Worm (Caenorhabditis elegans): Measurements from ENCODE around the gene igdb-3.

The igdb-3 gene

DNA sequence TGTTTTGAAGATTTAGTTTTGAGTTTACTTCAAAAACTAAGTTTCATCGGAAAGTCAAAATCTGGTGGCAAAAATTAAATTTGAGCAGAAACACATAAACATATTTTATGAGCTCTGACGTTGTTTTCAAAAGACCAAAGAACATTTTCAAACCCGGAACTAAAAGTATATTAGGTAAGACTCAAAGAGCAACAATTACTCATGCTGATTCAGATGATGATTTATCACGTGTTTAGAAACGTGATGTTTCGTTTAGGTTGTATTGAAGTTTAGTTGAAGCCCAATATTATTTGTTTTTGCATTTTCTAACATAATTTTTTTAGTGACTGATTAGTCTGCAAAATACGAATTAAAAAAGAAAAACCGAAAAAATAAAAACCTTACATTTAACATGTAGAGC lies 31.5 kb upstream of the igdb-3 start:
- peak; percentile 45 for TF ChIP-seq pqm-1 (tag; optimal IDR thresholded peaks at IDR 0.05)
- TF ChIP-seq elt-1 (tag; optimal IDR thresholded peaks at IDR 0.05), result no peak
- TF ChIP-seq R02D3.7 (tag; optimal IDR thresholded peaks at IDR 0.05), result no peak
- TF ChIP-seq nhr-12 (tag; optimal IDR thresholded peaks at IDR 0.05), result no peak
- TF ChIP-seq jun-1 (tag; optimal IDR thresholded peaks at IDR 0.05), result no peak
- no peak for TF ChIP-seq nhr-28 (tag; optimal IDR thresholded peaks at IDR 0.05)

DNA sequence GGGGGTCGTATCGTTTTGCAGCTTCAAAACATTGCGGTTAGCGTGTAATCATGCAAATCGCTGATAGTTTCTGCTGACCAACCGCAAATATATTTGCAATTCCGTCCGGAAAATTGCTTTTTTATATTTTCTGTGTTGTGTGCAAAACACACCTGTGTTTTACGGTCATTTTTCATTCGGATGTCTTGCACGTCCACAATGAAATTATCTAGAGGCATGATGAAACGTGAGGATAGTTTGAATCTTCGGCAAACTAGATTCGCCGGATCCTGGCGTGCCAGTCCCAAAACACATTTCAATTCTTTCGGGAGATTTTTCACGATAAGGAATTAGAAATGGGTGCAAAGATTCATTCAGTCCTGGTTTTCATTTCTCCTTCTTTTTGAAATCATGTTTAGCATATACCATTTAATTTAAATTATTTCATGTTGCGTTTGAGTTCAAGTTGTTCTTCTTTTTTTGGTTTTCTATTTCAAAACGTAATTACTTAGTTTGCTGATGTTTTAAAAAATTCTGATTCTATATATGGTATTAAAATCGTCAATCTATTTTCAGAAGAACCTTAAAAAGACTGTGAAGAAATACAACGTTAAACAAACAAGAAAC lies 30.2 kb upstream of the igdb-3 start, which contains the start of gene C03B1.5:
Gene C03B1.5 (plus strand): TSS at position 556 of the 606 bp plus-strand sequence.
- TF ChIP-seq elt-1 (tag; optimal IDR thresholded peaks at IDR 0.05) (no peak), nhr-12 (tag; optimal IDR thresholded peaks at IDR 0.05) (no peak), ztf-11 (tag; optimal IDR thresholded peaks at IDR 0.05) (no peak), unc-62 (GFP tag; optimal IDR thresholded peaks at IDR 0.05) (no peak), nhr-67 (tag; optimal IDR thresholded peaks at IDR 0.05) (no peak), nhr-23 (tag; optimal IDR thresholded peaks at IDR 0.05) (no peak)

DNA sequence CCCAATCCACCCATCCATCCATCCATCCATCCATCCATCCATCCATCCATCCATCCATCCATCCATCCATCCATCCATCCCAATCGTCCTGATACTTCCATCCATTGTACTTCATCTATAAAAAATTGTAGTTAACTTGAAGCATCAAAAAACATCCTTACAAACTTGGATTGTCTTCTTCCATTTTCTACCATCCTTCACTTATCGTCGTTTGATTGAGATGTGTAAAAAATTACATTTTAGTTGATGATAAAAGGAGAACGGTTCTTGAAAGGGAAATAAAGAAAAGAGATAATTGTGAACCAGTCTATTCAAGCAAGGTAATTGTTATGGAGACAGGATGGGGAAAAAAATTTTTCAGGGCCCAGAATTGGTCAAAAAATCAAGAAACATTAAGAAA lies 27.5 kb upstream of the igdb-3 start, which contains the start of gene C03B1.10:
Gene C03B1.10 (minus strand): TSS at position 101 of the 400 bp plus-strand sequence.
- TF ChIP-seq egl-27 (tag; optimal IDR thresholded peaks at IDR 0.05) (no peak), nhr-23 (tag; optimal IDR thresholded peaks at IDR 0.05) (no peak), jun-1 (tag; optimal IDR thresholded peaks at IDR 0.05) (no peak), mdl-1 (tag; optimal IDR thresholded peaks at IDR 0.05) (no peak), nhr-11 (tag; optimal IDR thresholded peaks at IDR 0.05) (no peak), nhr-12 (tag; optimal IDR thresholded peaks at IDR 0.05) (no peak), snpc-4 (tag; optimal IDR thresholded peaks at IDR 0.05) (no peak), ceh-9 (tag; optimal IDR thresholded peaks at IDR 0.05) (no peak), lsy-12 (tag; optimal IDR thresholded peaks at IDR 0.05) (no peak), ceh-82 (tag; optimal IDR thresholded peaks at IDR 0.05) (no peak), ceh-28 (tag; optimal IDR thresholded peaks at IDR 0.05) (no peak), nhr-237 (tag; optimal IDR thresholded peaks at IDR 0.05) (no peak), nhr-77 (tag; optimal IDR thresholded peaks at IDR 0.05) (no peak), ZK546.5 (tag; optimal IDR thresholded peaks at IDR 0.05) (no peak), nhr-25 (tag; optimal IDR thresholded peaks at IDR 0.05) (no peak), elt-2 (tag; optimal IDR thresholded peaks at IDR 0.05) (no peak), mml-1 (tag; optimal IDR thresholded peaks at IDR 0.05) (no peak)

DNA sequence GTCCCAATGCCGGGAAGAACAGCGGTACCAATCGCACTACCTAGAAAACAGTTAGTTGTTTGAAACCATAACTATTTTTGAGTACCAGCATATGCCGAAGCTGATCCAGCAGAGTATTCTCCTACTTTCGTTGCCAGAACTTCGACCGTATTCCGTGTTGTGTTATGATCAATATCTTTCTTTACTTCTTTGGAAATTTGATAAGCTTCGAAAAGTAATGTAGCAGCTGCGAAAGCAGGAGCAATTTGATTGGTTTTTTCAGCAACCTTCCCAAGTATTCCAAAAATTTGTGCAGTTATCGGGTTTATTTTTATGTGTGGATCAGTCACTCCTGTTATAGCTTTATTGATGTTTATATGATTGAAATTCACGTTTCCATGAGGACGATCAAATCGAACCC lies 25.2 kb upstream of the igdb-3 start:
- no peak for TF ChIP-seq sea-2 (GFP tag; optimal IDR thresholded peaks at IDR 0.05)
- TF ChIP-seq nhr-25 (tag; optimal IDR thresholded peaks at IDR 0.05), result no peak
- no peak for TF ChIP-seq nhr-11 (tag; optimal IDR thresholded peaks at IDR 0.05)
- no peak for TF ChIP-seq nhr-77 (tag; optimal IDR thresholded peaks at IDR 0.05)

DNA sequence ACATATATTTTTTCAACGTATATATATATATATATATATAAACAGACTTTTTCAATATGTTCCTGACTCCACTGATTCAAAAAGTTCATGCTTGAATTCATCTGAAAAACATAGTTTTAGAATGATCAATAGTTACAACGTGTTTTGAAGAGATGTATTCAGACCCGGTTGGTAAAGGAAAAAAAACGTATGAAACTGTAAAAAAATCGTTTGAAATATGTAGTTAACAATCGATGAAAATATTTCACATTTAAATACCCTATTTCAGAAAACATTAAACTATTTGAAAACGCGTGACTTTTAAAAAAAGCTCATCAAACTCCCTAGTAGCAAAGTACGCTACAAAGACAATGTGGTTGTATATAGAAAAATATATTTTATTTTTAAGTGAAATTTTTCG lies 24.6 kb upstream of the igdb-3 start, which contains the start of gene C03B1.14:
Gene C03B1.14 (minus strand): TSS at position 101 of the 400 bp plus-strand sequence.
- no peak for TF ChIP-seq nfya-1 (tag; optimal IDR thresholded peaks at IDR 0.05; ENCODE audit: insufficient read depth)
- TF ChIP-seq ztf-11 (tag; optimal IDR thresholded peaks at IDR 0.05), result no peak
- TF ChIP-seq mdl-1 (tag; optimal IDR thresholded peaks at IDR 0.05), result no peak
- no peak for TF ChIP-seq jun-1 (tag; optimal IDR thresholded peaks at IDR 0.05)
- no peak for TF ChIP-seq nhr-237 (tag; optimal IDR thresholded peaks at IDR 0.05)
- TF ChIP-seq lin-39 (tag; optimal IDR thresholded peaks at IDR 0.05), result no peak

DNA sequence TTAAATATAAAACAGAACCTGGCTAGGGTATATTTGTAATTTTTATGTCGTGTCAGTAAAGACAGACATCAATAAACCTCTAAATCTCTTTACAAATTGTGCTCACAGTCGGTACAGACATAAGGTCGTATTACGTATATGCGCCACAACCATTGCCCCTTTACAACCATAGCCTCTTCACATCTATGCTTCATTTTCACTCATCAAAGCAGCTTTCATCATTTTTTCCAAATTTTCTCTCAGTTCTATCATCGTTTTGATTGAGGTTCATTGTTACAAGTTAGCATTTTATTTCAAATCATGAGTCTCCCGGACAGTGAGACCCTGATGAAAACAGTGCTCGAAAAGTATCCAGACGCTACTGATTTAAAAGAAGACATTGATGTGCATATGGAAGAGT lies 21.1 kb upstream of the igdb-3 start, which contains the start of gene C03B1.4:
Gene C03B1.4 (plus strand): TSS at position 301 of the 400 bp plus-strand sequence.
- TF ChIP-seq nhr-28 (tag; optimal IDR thresholded peaks at IDR 0.05), result no peak
- TF ChIP-seq nhr-25 (tag; optimal IDR thresholded peaks at IDR 0.05), result no peak
- no peak for TF ChIP-seq ama-1 (optimal IDR thresholded peaks at IDR 0.05)
- TF ChIP-seq ceh-28 (tag; optimal IDR thresholded peaks at IDR 0.05), result no peak
- no peak for TF ChIP-seq fkh-10 (GFP tag; optimal IDR thresholded peaks at IDR 0.05)
- TF ChIP-seq nhr-12 (tag; optimal IDR thresholded peaks at IDR 0.05), result no peak
- no peak for TF ChIP-seq nhr-237 (tag; optimal IDR thresholded peaks at IDR 0.05)
- TF ChIP-seq ztf-11 (tag; optimal IDR thresholded peaks at IDR 0.05), result no peak
- TF ChIP-seq nhr-76 (tag; optimal IDR thresholded peaks at IDR 0.05), result no peak
- no peak for TF ChIP-seq sea-2 (GFP tag; optimal IDR thresholded peaks at IDR 0.05)
- TF ChIP-seq aly-2 (tag; optimal IDR thresholded peaks at IDR 0.05), result no peak
- no peak for TF ChIP-seq nfya-1 (tag; optimal IDR thresholded peaks at IDR 0.05; ENCODE audit: insufficient read depth)
- TF ChIP-seq mdl-1 (tag; optimal IDR thresholded peaks at IDR 0.05), result no peak
- TF ChIP-seq unc-39 (tag; optimal IDR thresholded peaks at IDR 0.05), result no peak
- no peak for TF ChIP-seq zag-1 (tag; optimal IDR thresholded peaks at IDR 0.05)
- no peak for TF ChIP-seq pha-4 (tag; optimal IDR thresholded peaks at IDR 0.05)
- no peak for TF ChIP-seq egl-27 (tag; optimal IDR thresholded peaks at IDR 0.05)

Data from whole organism, L3 larva.